Fruit fly (Drosophila melanogaster): Measurements from ENCODE around the gene Ttc30.
A peak's percentile ranks its signal among the peaks of the same experiment; 100 is the strongest.

Gene Ttc30

DNA sequence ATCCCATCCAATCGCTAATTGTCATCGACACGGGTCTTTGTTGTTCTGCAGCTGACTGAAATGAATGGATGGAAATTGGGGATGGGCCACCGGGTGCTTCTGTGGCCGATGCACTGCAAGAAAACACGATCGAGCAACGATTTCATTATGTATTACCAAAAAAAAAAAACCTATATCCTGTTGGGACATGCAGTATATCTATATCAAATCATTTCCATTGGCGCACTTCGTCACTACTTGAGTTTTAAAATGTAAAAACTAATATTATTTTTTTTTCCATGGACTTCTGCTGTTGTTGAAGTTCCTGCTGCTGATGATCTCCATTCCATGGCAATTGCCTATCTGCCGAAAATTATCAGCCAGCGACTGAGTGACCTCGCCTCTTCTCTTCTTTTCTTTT, 32.8 kb upstream of the Ttc30 start (continued):
- TF ChIP-seq CG1647 (GFP tag; optimal IDR thresholded peaks at IDR 0.05) (no peak), lov (optimal IDR thresholded peaks at IDR 0.05) (no peak), lov (GFP tag; IDR thresholded peaks at IDR 0.05) (peak; percentile 77; the same call in 2 of the 3 replicates), insv (GFP tag; optimal IDR thresholded peaks at IDR 0.05) (no peak), CG7839 (tag; optimal IDR thresholded peaks at IDR 0.05) (peak; percentile 61), CG12942 (GFP tag; optimal IDR thresholded peaks at IDR 0.05) (peak; percentile 31), CG12219 (GFP tag; optimal IDR thresholded peaks at IDR 0.05) (no peak), Poxn (GFP tag; IDR thresholded peaks at IDR 0.05) (no peak), CG15073 (GFP tag; optimal IDR thresholded peaks at IDR 0.05) (no peak), CG17186 (GFP tag; optimal IDR thresholded peaks at IDR 0.05) (no peak), tin (GFP tag; optimal IDR thresholded peaks at IDR 0.05) (peak; percentile 63), CG30020 (tag; optimal IDR thresholded peaks at IDR 0.05) (no peak), mam (GFP tag; optimal IDR thresholded peaks at IDR 0.05) (peak; percentile 58), org-1 (GFP tag; optimal IDR thresholded peaks at IDR 0.05) (peak; percentile 44), Drgx (GFP tag; IDR thresholded peaks at IDR 0.05) (no peak), ham (GFP tag; IDR thresholded peaks at IDR 0.05) (no peak), CG6813 (GFP tag; optimal IDR thresholded peaks at IDR 0.05) (no peak), ranshi (GFP tag; IDR thresholded peaks at IDR 0.05) (peak; percentile 75), Hr3 (GFP tag; optimal IDR thresholded peaks at IDR 0.05) (peak; percentile 40), CG18476 (GFP tag; optimal IDR thresholded peaks at IDR 0.05) (no peak), phol (tag; optimal IDR thresholded peaks at IDR 0.05) (peak; percentile 57), CkIIα-i1 (GFP tag; IDR thresholded peaks at IDR 0.05) (no peak), cas (GFP tag; IDR thresholded peaks at IDR 0.05) (no peak), CG18599 (GFP tag; optimal IDR thresholded peaks at IDR 0.05) (peak; percentile 2), HLHmδ (GFP tag; optimal IDR thresholded peaks at IDR 0.05) (no peak), Awh (GFP tag; IDR thresholded peaks at IDR 0.05) (peak; percentile 81; the same call in 1 of the 2 replicates), CG12659 (GFP tag; optimal IDR thresholded peaks at IDR 0.05) (no peak), CG8944 (GFP tag; optimal IDR thresholded peaks at IDR 0.05) (peak; percentile 45), CG18262 (tag; optimal IDR thresholded peaks at IDR 0.05) (peak; percentile 27), CG2116 (GFP tag; optimal IDR thresholded peaks at IDR 0.05) (no peak), dmrt99B (tag; optimal IDR thresholded peaks at IDR 0.05) (peak; percentile 69), da (GFP tag; optimal IDR thresholded peaks at IDR 0.05) (no peak), prd (optimal IDR thresholded peaks at IDR 0.05) (no peak), prd (GFP tag; IDR thresholded peaks at IDR 0.05) (peak; percentile 82), row (GFP tag; IDR thresholded peaks at IDR 0.05) (peak; percentile 76), Oli (tag; optimal IDR thresholded peaks at IDR 0.05) (peak; percentile 54), Dip2 (GFP tag; IDR thresholded peaks at IDR 0.05) (no peak), Rx (GFP tag; IDR thresholded peaks at IDR 0.05) (peak; percentile 78), NC2α (GFP tag; optimal IDR thresholded peaks at IDR 0.05) (peak; percentile 3), CG14050 (GFP tag; IDR thresholded peaks at IDR 0.05) (peak; percentile 34; the same call in 1 of the 3 replicates), danr (GFP tag; IDR thresholded peaks at IDR 0.05) (peak; percentile 71; the same call in 1 of the 2 replicates), wek (GFP tag; optimal IDR thresholded peaks at IDR 0.05) (no peak), CG10321 (GFP tag; IDR thresholded peaks at IDR 0.05) (no peak), CG33213 (GFP tag; optimal IDR thresholded peaks at IDR 0.05) (peak; percentile 11), CG17568 (GFP tag; optimal IDR thresholded peaks at IDR 0.05) (no peak), fd64A (GFP tag; optimal IDR thresholded peaks at IDR 0.05) (no peak), dpn (GFP tag; optimal IDR thresholded peaks at IDR 0.05) (peak; percentile 34 to 60), Max (GFP tag; optimal IDR thresholded peaks at IDR 0.05) (peak; percentile 5), sd (tag; optimal IDR thresholded peaks at IDR 0.05) (no peak), pho (GFP tag; optimal IDR thresholded peaks at IDR 0.05) (no peak), H2.0 (GFP tag; IDR thresholded peaks at IDR 0.05) (peak; percentile 65), CG9437 (GFP tag; optimal IDR thresholded peaks at IDR 0.05) (no peak)

All from whole organism, embryonic.